Fruit fly (Drosophila melanogaster) S2 (cell line): ENCODE data around the gene ZAP3.

ENCODE experiments used
- CG8478 ChIP-seq: fragments of >200 bp; optimal IDR thresholded peaks from 2 replicates; lab custom pipeline; 2018
- CTCF ChIP-seq, 2 experiments: fragments of >200 bp; optimal IDR thresholded peaks; 2 replicates each; lab custom pipeline; 2018

DNA sequence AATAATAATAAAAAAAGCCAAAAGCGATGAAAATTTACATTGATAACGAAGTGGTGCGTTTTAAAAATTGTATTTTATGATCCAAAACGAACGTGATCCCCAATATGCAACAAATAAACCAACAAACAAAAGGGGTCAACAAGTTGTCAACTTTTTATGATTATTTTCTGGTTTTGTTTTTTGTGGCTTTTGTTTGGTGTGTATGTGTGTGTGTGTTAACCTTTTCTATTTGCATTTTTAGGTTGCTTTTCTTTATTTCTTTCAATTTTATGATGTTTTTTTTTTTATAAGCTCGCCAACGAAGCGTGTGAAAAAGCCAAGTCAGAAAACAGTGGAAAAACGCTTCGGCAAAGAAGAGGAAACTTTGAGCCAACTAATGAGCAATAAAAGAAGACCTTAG lies 26.0 kb upstream of the ZAP3 start:
- TF ChIP-seq CTCF (optimal IDR thresholded peaks at IDR 0.05; lab: Kevin White, UChicago): no peak
- no peak for TF ChIP-seq CG8478 (lab: Kevin White, UChicago)
